Worm (Caenorhabditis elegans): ENCODE measurements around the gene cash-1.

DNA sequence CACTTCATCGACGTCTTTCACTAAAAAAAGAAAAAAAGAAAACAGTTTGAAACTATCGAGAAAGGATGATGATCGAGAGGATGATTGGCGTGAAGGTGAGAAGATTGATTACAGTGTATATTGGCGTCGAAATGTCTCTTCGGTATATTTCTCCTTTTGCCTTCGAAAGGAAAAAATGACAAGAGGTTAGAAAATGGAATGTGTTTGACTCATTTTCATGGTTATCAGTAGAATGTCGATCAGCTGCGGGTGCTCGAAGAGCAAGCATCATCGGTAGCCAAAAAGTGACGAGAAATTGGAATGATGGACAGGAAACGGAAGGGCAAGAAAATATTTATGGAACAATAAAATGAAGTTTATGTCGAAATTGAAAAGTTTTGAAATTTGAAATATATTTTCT lies 28.2 kb upstream of the cash-1 start:
- TF ChIP-seq ceh-82 (tag; optimal IDR thresholded peaks at IDR 0.05) (no peak), lsy-2 (tag; optimal IDR thresholded peaks at IDR 0.05) (no peak), tbx-2 (tag; optimal IDR thresholded peaks at IDR 0.05) (no peak), ztf-11 (tag; optimal IDR thresholded peaks at IDR 0.05) (no peak)

Data from whole organism, L1 larva.